Worm (Caenorhabditis elegans) whole organism, L1 larva: ENCODE results near the gene fbxb-107.

Source experiments
- alr-1 ChIP-seq: fragments of 200-800 bp; sonication (Bioruptor generic); optimal IDR thresholded peaks from 2 replicates; lab custom pipeline; 2018; ENCODE audit warnings: borderline replicate concordance, mild to moderate bottlenecking, missing genetic modification characterization, missing compliant biosample characterization
- ceh-82 ChIP-seq, 3 experiments: fragments of 150-350 bp in 1 of 3; sonication (generic microtip) in 2 of 3; optimal IDR thresholded peaks; 2 replicates each; lab custom pipeline; 2014 to 2017; ENCODE audit warnings: missing biosample characterization in 3 of 3, missing genetic modification characterization in 3 of 3
- ceh-88 ChIP-seq: fragments of 200-800 bp; sonication (Bioruptor generic); IDR thresholded peaks from 2 replicates; pipeline ENCODE4 v1.3.6; 2022; ENCODE audit warnings: missing genetic modification characterization, missing compliant biosample characterization
- ceh-90 ChIP-seq: sonication (generic microtip); optimal IDR thresholded peaks from 2 replicates; lab custom pipeline; 2016; ENCODE audit warnings: missing genetic modification characterization, missing compliant biosample characterization
- egl-13 ChIP-seq: sonication (generic microtip); optimal IDR thresholded peaks from 2 replicates; lab custom pipeline; 2016; ENCODE audit warnings: missing genotype, missing genetic modification reagents, missing genetic modification characterization, missing compliant biosample characterization
- lsy-2 ChIP-seq, 2 experiments: fragments of 150-350 bp; optimal IDR thresholded peaks; 2 replicates each; lab custom pipeline; 2014; ENCODE audit warnings: missing biosample characterization in 2 of 2, missing genetic modification characterization in 2 of 2
- mef-2 ChIP-seq: fragments of 150-350 bp; optimal IDR thresholded peaks from 2 replicates; lab custom pipeline; 2014; ENCODE audit warnings: missing biosample characterization, missing genetic modification characterization
- nhr-90 ChIP-seq: sonication (generic microtip); optimal IDR thresholded peaks from 2 replicates; lab custom pipeline; 2016; ENCODE audit warnings: mild to moderate bottlenecking, missing genetic modification characterization, missing compliant biosample characterization; ENCODE audit not compliant: poor library complexity
- skn-1 ChIP-seq: fragments of 150-350 bp; optimal IDR thresholded peaks from 2 replicates; lab custom pipeline; 2014; ENCODE audit warnings: missing biosample characterization, missing genetic modification characterization
- sptf-1 ChIP-seq: fragments of 150-350 bp; optimal IDR thresholded peaks from 2 replicates; lab custom pipeline; 2014; ENCODE audit warnings: missing biosample characterization, missing genetic modification characterization

DNA sequence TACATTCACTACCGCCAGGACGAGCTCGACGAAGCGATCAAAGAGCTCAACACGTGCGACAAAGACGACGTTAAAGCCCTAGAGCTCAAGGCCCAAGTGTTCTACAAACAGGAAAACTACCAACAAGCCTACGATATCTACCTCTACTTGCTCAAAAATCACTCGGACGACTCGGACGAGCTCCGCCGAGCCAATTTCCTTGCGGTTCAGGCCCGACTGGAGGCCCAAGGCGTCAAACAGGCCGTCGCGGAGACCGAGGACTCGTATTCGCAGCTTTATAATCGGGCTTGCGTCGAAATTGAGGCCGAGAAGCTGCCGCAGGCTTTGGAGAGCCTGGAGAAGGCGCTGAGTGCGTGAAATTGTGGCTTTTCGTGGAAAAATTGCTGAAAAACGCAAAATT lies 29.3 kb downstream of the fbxb-107 start:
- TF ChIP-seq mef-2 (tag; lab: Kevin White, UChicago) (no peak), skn-1 (no peak), lsy-2 (tag; optimal IDR thresholded peaks at IDR 0.05; lab: Kevin White, UChicago) (no peak), ceh-88 (GFP tag; lab: Robert Waterston, UW) (no peak), ceh-90 (tag; lab: Kevin White, UChicago) (no peak), alr-1 (no peak), nhr-90 (tag; lab: Kevin White, UChicago) (no peak), sptf-1 (tag; lab: Kevin White, UChicago) (no peak), ceh-82 (tag; optimal IDR thresholded peaks at IDR 0.05; lab: Kevin White, UChicago) (no peak), egl-13 (no peak)
